Fruit fly (Drosophila melanogaster): Measurements from ENCODE around the gene stc.

The stc gene

DNA sequence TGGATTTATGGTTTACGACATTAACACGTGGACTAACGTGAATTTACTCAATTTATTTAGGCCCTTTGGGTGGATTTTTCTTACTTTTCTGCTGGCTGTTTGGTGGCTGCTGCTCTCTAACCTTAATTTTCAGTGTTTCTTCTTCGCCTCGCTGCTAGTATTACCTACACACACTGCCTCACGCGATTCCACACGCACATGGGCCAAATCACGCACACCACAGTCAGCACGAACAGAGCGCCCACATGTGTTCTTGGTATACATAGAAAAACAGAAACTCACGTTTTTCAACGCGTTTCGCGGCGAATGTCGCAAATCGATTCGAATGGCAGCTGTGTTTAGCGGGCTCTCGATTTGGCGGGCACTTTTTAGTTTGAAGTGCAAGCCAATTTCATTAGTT, 45.4 kb upstream of the stc start (continued):
- TF ChIP-seq CG11093 (GFP tag; IDR thresholded peaks at IDR 0.05) (no peak), sna (GFP tag; IDR thresholded peaks at IDR 0.05; ENCODE audit: partially characterized antibody) (peak; percentile 63), fu2 (GFP tag; optimal IDR thresholded peaks at IDR 0.05) (no peak), CG18262 (tag; optimal IDR thresholded peaks at IDR 0.05) (no peak), CG3838 (GFP tag; optimal IDR thresholded peaks at IDR 0.05) (no peak), Doc3 (GFP tag; IDR thresholded peaks at IDR 0.05; ENCODE audit: partially characterized antibody) (peak; percentile 76), Rx (GFP tag; IDR thresholded peaks at IDR 0.05) (no peak), Atf6 (GFP tag; IDR thresholded peaks at IDR 0.05) (0 out of 2 replicates have a peak, but pooled peaks have one; percentile 32), E2f1 (GFP tag; IDR thresholded peaks at IDR 0.05) (peak; percentile 25; the same call in 1 of the 2 replicates), otp (GFP tag; IDR thresholded peaks at IDR 0.05) (no peak), CG9797 (GFP tag; optimal IDR thresholded peaks at IDR 0.05) (peak; percentile 63), ftz-f1 (GFP tag; optimal IDR thresholded peaks at IDR 0.05) (peak; percentile 71), CG4328 (GFP tag; optimal IDR thresholded peaks at IDR 0.05) (peak; percentile 59), CG1832 (GFP tag; optimal IDR thresholded peaks at IDR 0.05) (no peak), Hr78 (GFP tag; optimal IDR thresholded peaks at IDR 0.05) (no peak), Fer1 (GFP tag; optimal IDR thresholded peaks at IDR 0.05) (peak; percentile 76), ken (GFP tag; IDR thresholded peaks at IDR 0.05) (no peak), ase (GFP tag; IDR thresholded peaks at IDR 0.05) (no peak), CG1603 (tag; optimal IDR thresholded peaks at IDR 0.05) (peak; percentile 92), CG6813 (GFP tag; optimal IDR thresholded peaks at IDR 0.05) (no peak), CG7839 (tag; optimal IDR thresholded peaks at IDR 0.05) (peak; percentile 23), zfh1 (GFP tag; IDR thresholded peaks at IDR 0.05) (no peak), CG34224 (GFP tag; IDR thresholded peaks at IDR 0.05; ENCODE audit: partially characterized antibody) (peak; percentile 78), CG6854 (GFP tag; optimal IDR thresholded peaks at IDR 0.05) (no peak), CG9215 (GFP tag; IDR thresholded peaks at IDR 0.05) (no peak), nerfin-1 (tag; optimal IDR thresholded peaks at IDR 0.05) (peak; percentile 28), CG7271 (tag; optimal IDR thresholded peaks at IDR 0.05) (peak; percentile 45), Doc2 (GFP tag; IDR thresholded peaks at IDR 0.05) (no peak), BtbVII (GFP tag; optimal IDR thresholded peaks at IDR 0.05) (peak; percentile 7), CG12155 (GFP tag; optimal IDR thresholded peaks at IDR 0.05) (peak; percentile 39), dpn (GFP tag; optimal IDR thresholded peaks at IDR 0.05) (peak in 1 of 2 experiments; percentile 45), cwo (GFP tag; optimal IDR thresholded peaks at IDR 0.05) (peak; percentile 99), seq (GFP tag; IDR thresholded peaks at IDR 0.05) (no peak), D (optimal IDR thresholded peaks at IDR 0.05) (no peak), D (GFP tag; optimal IDR thresholded peaks at IDR 0.05) (no peak), CG17361 (GFP tag; IDR thresholded peaks at IDR 0.05) (peak; percentile 50; the same call in 2 of the 3 replicates), CG14014 (GFP tag; IDR thresholded peaks at IDR 0.05) (no peak; the same call in 1 of the 2 replicates), Adf1 (GFP tag; IDR thresholded peaks at IDR 0.05) (peak; percentile 79), cad (GFP tag; optimal IDR thresholded peaks at IDR 0.05) (no peak), stwl (tag; optimal IDR thresholded peaks at IDR 0.05) (peak; percentile 82), CG32772 (GFP tag; IDR thresholded peaks at IDR 0.05) (no peak), ab (GFP tag; optimal IDR thresholded peaks at IDR 0.05) (no peak), CG11695 (GFP tag; IDR thresholded peaks at IDR 0.05) (no peak), CkIIα-i1 (GFP tag; IDR thresholded peaks at IDR 0.05) (no peak), Spps (tag; optimal IDR thresholded peaks at IDR 0.05) (no peak), CG42726 (GFP tag; IDR thresholded peaks at IDR 0.05; ENCODE audit: partially characterized antibody) (peak; percentile 86), CG9932 (GFP tag; IDR thresholded peaks at IDR 0.05) (peak; percentile 62), CG34376 (GFP tag; optimal IDR thresholded peaks at IDR 0.05) (no peak), kah (GFP tag; optimal IDR thresholded peaks at IDR 0.05) (peak; percentile 71), Elba2 (GFP tag; optimal IDR thresholded peaks at IDR 0.05) (no peak), grn (GFP tag; optimal IDR thresholded peaks at IDR 0.05) (no peak), br (optimal IDR thresholded peaks at IDR 0.05) (no peak)

All from whole organism, embryonic.